Fruit fly (Drosophila melanogaster) Kc167 (cell line): ENCODE data around the gene lectin-37Da.

Experiments
- Myc ChIP-seq: fragments of >200 bp; optimal IDR thresholded peaks from 2 replicates; lab custom pipeline; 2017; ENCODE audit warnings: missing external identifiers
- Sin3A ChIP-seq: fragments of >200 bp; optimal IDR thresholded peaks from 2 replicates; lab custom pipeline; 2018; ENCODE audit warnings: missing external identifiers
- h ChIP-seq: fragments of >200 bp; optimal IDR thresholded peaks from 3 replicates; lab custom pipeline; 2018; ENCODE audit warnings: missing external identifiers
- insv ChIP-seq: fragments of >200 bp; optimal IDR thresholded peaks from 3 replicates; lab custom pipeline; 2018; ENCODE audit warnings: missing external identifiers
- psq ChIP-seq: fragments of >200 bp; optimal IDR thresholded peaks from 2 replicates; lab custom pipeline; 2017; ENCODE audit warnings: missing external identifiers
- ttk ChIP-seq: sonication (Bioruptor generic); optimal IDR thresholded peaks from 2 replicates; lab custom pipeline; 2017; ENCODE audit warnings: missing external identifiers

- TF ChIP-seq ttk (no peak), h (no peak), Myc (lab: Kevin White, UChicago) (no peak), psq (lab: Kevin White, UChicago) (no peak), insv (lab: Kevin White, UChicago) (no peak), Sin3A (no peak)
Measured at dm6 chr2L:19403398-19403797, 14.7 kb upstream of the lectin-37Da start.
